Fruit fly (Drosophila melanogaster) whole organism, embryonic: ENCODE data around the gene Eip75B.

ENCODE experiments used
- Atf3 ChIP-seq: fragments of 200-800 bp; sonication (Bioruptor generic); optimal IDR thresholded peaks from 3 replicates; lab custom pipeline; 2016; ENCODE audit warnings: missing biosample characterization, missing genetic modification characterization
- Atf6 ChIP-seq: fragments of 200-800 bp; sonication (Bioruptor generic); IDR thresholded peaks from 2 replicates; pipeline ENCODE4 v1.3.6; 2022; ENCODE audit warnings: missing biosample characterization, missing genetic modification characterization
- Awh ChIP-seq: fragments of 200-800 bp; sonication (Bioruptor generic); IDR thresholded peaks from 2 replicates; pipeline ENCODE4, ENCODE4 v1.3.6; 2022; ENCODE audit warnings: missing biosample characterization, missing genetic modification characterization
- BEAF-32 ChIP-seq: fragments of 200-800 bp; sonication (Bioruptor generic); optimal IDR thresholded peaks from 3 replicates; lab custom pipeline; 2017; ENCODE audit warnings: missing biosample characterization, missing genetic modification characterization, mild to moderate bottlenecking, moderate library complexity, missing genetic modification reagents
- CG10979 ChIP-seq: fragments of 200-800 bp; sonication (Bioruptor generic); optimal IDR thresholded peaks from 2 replicates; lab custom pipeline; 2018; ENCODE audit warnings: missing biosample characterization, mild to moderate bottlenecking, missing genetic modification characterization, moderate library complexity
- CG13287 ChIP-seq: fragments of 200-800 bp; sonication (Bioruptor generic); IDR thresholded peaks from 2 replicates; pipeline ENCODE4 v1.3.6; 2022; ENCODE audit warnings: missing biosample characterization, missing genetic modification characterization; ENCODE audit not compliant: partially characterized antibody
- CG14710 ChIP-seq: fragments of 200-800 bp; sonication (Bioruptor generic); optimal IDR thresholded peaks from 3 replicates; lab custom pipeline; 2019; ENCODE audit warnings: missing biosample characterization, mild to moderate bottlenecking, missing genetic modification characterization, moderate library complexity
- CG15011 ChIP-seq: fragments of 200-800 bp; sonication (Bioruptor generic); optimal IDR thresholded peaks from 3 replicates; lab custom pipeline; 2018; ENCODE audit warnings: missing biosample characterization, mild to moderate bottlenecking, missing genetic modification characterization
- CG1529 ChIP-seq: fragments of 200-800 bp; sonication (Bioruptor generic); optimal IDR thresholded peaks from 3 replicates; lab custom pipeline; 2018; ENCODE audit warnings: missing biosample characterization, missing genetic modification characterization
- CG15514 ChIP-seq: fragments of 200-800 bp; sonication (Bioruptor generic); optimal IDR thresholded peaks from 3 replicates; lab custom pipeline; 2017; ENCODE audit warnings: missing biosample characterization, missing genetic modification characterization, mild to moderate bottlenecking, moderate library complexity, missing genetic modification reagents
- CG15696 ChIP-seq: fragments of 200-800 bp; sonication (Bioruptor generic); optimal IDR thresholded peaks from 2 replicates; lab custom pipeline; 2019; ENCODE audit warnings: missing biosample characterization, mild to moderate bottlenecking, missing genetic modification characterization, moderate library complexity
- CG17829 ChIP-seq: fragments of 200-800 bp; optimal IDR thresholded peaks from 2 replicates; lab custom pipeline; 2019; ENCODE audit warnings: missing biosample characterization, mild to moderate bottlenecking, missing genetic modification characterization, moderate library complexity
- CG18262 ChIP-seq: fragments of 200-800 bp; optimal IDR thresholded peaks from 3 replicates; lab custom pipeline; 2019; ENCODE audit warnings: missing biosample characterization, mild to moderate bottlenecking, missing genetic modification characterization, moderate library complexity
- CG2199 ChIP-seq: fragments of 200-800 bp; sonication (Bioruptor generic); IDR thresholded peaks from 3 replicates; pipeline ENCODE4 v1.3.6; 2022; ENCODE audit warnings: missing biosample characterization, missing genetic modification characterization
- CG2202 ChIP-seq: fragments of 200-800 bp; sonication (Bioruptor generic); optimal IDR thresholded peaks from 2 replicates; lab custom pipeline; 2018; ENCODE audit warnings: missing biosample characterization, mild to moderate bottlenecking, missing genetic modification characterization
- CG31365 ChIP-seq: fragments of 200-800 bp; sonication (Bioruptor generic); optimal IDR thresholded peaks from 2 replicates; lab custom pipeline; 2018; ENCODE audit warnings: missing biosample characterization, mild to moderate bottlenecking, missing genetic modification characterization
- CG31441 ChIP-seq: fragments of 200-800 bp; sonication (Bioruptor generic); IDR thresholded peaks from 2 replicates; pipeline ENCODE4 v1.3.6; 2022; ENCODE audit warnings: missing biosample characterization, missing genetic modification characterization
- CG33557 ChIP-seq: fragments of 200-800 bp; sonication (Bioruptor generic); optimal IDR thresholded peaks from 2 replicates; lab custom pipeline; 2019; ENCODE audit warnings: missing biosample characterization, mild to moderate bottlenecking, missing genetic modification characterization, moderate library complexity
- CG3407 ChIP-seq: fragments of 200-800 bp; sonication (Bioruptor generic); optimal IDR thresholded peaks from 2 replicates; lab custom pipeline; 2018; ENCODE audit warnings: missing biosample characterization, mild to moderate bottlenecking, missing genetic modification characterization
- CG34376 ChIP-seq: fragments of 200-800 bp; sonication (Bioruptor generic); optimal IDR thresholded peaks from 2 replicates; lab custom pipeline; 2018; ENCODE audit warnings: missing biosample characterization, mild to moderate bottlenecking, missing genetic modification characterization
- CG3995 ChIP-seq: fragments of 200-800 bp; sonication (Bioruptor generic); optimal IDR thresholded peaks from 3 replicates; lab custom pipeline; 2016; ENCODE audit warnings: missing biosample characterization, missing genetic modification characterization
- CG4282 ChIP-seq: fragments of 200-800 bp; sonication (Bioruptor generic); optimal IDR thresholded peaks from 2 replicates; lab custom pipeline; 2016; ENCODE audit warnings: missing biosample characterization, missing genetic modification characterization
- CG4707 ChIP-seq: fragments of 200-800 bp; sonication (Bioruptor generic); optimal IDR thresholded peaks from 2 replicates; lab custom pipeline; 2018; ENCODE audit warnings: missing biosample characterization, mild to moderate bottlenecking, missing genetic modification characterization, moderate library complexity
- CG6254 ChIP-seq: fragments of 200-800 bp; sonication (Bioruptor generic); optimal IDR thresholded peaks from 3 replicates; lab custom pipeline; 2017; ENCODE audit warnings: mild to moderate bottlenecking, missing biosample characterization, missing genetic modification reagents, missing genetic modification characterization
- CG8359 ChIP-seq: fragments of 200-800 bp; sonication (Bioruptor generic); optimal IDR thresholded peaks from 2 replicates; lab custom pipeline; 2017; ENCODE audit warnings: missing biosample characterization, mild to moderate bottlenecking, missing genetic modification characterization, borderline replicate concordance
- CG8478 ChIP-seq: fragments of >200 bp; optimal IDR thresholded peaks from 2 replicates; lab custom pipeline; 2018
- CTCF ChIP-seq: fragments of 200-800 bp; sonication (Bioruptor generic); optimal IDR thresholded peaks from 2 replicates; lab custom pipeline; 2017; ENCODE audit warnings: missing biosample characterization, mild to moderate bottlenecking, missing genetic modification characterization, moderate library complexity
- CoRest ChIP-seq: fragments of 200-800 bp; sonication (Bioruptor generic); optimal IDR thresholded peaks from 3 replicates; lab custom pipeline; 2018; ENCODE audit warnings: missing biosample characterization, mild to moderate bottlenecking, missing genetic modification characterization, moderate library complexity
- E2f2 ChIP-seq: fragments of 200-800 bp; sonication (Bioruptor generic); IDR thresholded peaks from 2 replicates; pipeline ENCODE4 v1.3.6; 2022; ENCODE audit warnings: missing biosample characterization, missing genetic modification characterization
- Gsc ChIP-seq: fragments of 200-800 bp; sonication (Bioruptor generic); IDR thresholded peaks from 2 replicates; pipeline ENCODE4 v1.3.6; 2022; ENCODE audit warnings: missing biosample characterization, missing genetic modification characterization
- Lhr ChIP-seq: fragments of 200-800 bp; sonication (Bioruptor generic); optimal IDR thresholded peaks from 3 replicates; lab custom pipeline; 2017; ENCODE audit warnings: mild to moderate bottlenecking, missing biosample characterization, missing genetic modification reagents, missing genetic modification characterization
- Oli ChIP-seq: fragments of 200-800 bp; sonication (Bioruptor generic); optimal IDR thresholded peaks from 2 replicates; lab custom pipeline; 2018; ENCODE audit warnings: missing biosample characterization, mild to moderate bottlenecking, missing genetic modification characterization, moderate library complexity
- Sox100B ChIP-seq: fragments of 200-800 bp; sonication (Bioruptor generic); optimal IDR thresholded peaks from 3 replicates; lab custom pipeline; 2018; ENCODE audit warnings: missing biosample characterization, mild to moderate bottlenecking, missing genetic modification characterization
- Sry-β ChIP-seq: fragments of 200-800 bp; sonication (Bioruptor generic); optimal IDR thresholded peaks from 2 replicates; lab custom pipeline; 2018; ENCODE audit warnings: missing biosample characterization, mild to moderate bottlenecking, missing genetic modification characterization, moderate library complexity
- TFAM ChIP-seq: fragments of 200-800 bp; sonication (Bioruptor generic); optimal IDR thresholded peaks from 2 replicates; lab custom pipeline; 2017; ENCODE audit warnings: missing biosample characterization, missing genetic modification characterization, inconsistent platforms
- ara ChIP-seq: fragments of 200-800 bp; sonication (Bioruptor generic); IDR thresholded peaks from 2 replicates; pipeline ENCODE4 v1.3.6; 2022; ENCODE audit warnings: missing biosample characterization, missing genetic modification characterization
- chm ChIP-seq: fragments of 200-800 bp; sonication (Bioruptor generic); IDR thresholded peaks from 2 replicates; pipeline ENCODE4 v1.3.6; 2022; ENCODE audit warnings: missing biosample characterization, missing genetic modification characterization
- dmrt11E ChIP-seq: fragments of 200-800 bp; sonication (Bioruptor generic); optimal IDR thresholded peaks from 3 replicates; lab custom pipeline; 2018; ENCODE audit warnings: missing biosample characterization, mild to moderate bottlenecking, missing genetic modification characterization, moderate library complexity
- gce ChIP-seq: fragments of 200-800 bp; sonication (Bioruptor generic); IDR thresholded peaks from 3 replicates; pipeline ENCODE4 v1.3.6; 2022; ENCODE audit warnings: missing biosample characterization, missing genetic modification characterization
- gsb-n ChIP-seq: fragments of 200-800 bp; sonication (Bioruptor generic); optimal IDR thresholded peaks from 3 replicates; lab custom pipeline; 2018; ENCODE audit warnings: missing biosample characterization, mild to moderate bottlenecking, missing genetic modification characterization
- kah ChIP-seq: fragments of 200-800 bp; sonication (Bioruptor generic); optimal IDR thresholded peaks from 2 replicates; lab custom pipeline; 2018; ENCODE audit warnings: missing biosample characterization, mild to moderate bottlenecking, missing genetic modification characterization
- kni ChIP-seq: fragments of 200-800 bp; sonication (Bioruptor generic); optimal IDR thresholded peaks from 3 replicates; lab custom pipeline; 2017; ENCODE audit warnings: mild to moderate bottlenecking, missing biosample characterization, missing genetic modification reagents, missing genetic modification characterization
- knrl ChIP-seq: fragments of 200-800 bp; sonication (Bioruptor generic); IDR thresholded peaks from 3 replicates; pipeline ENCODE4 v1.3.6; 2022; ENCODE audit warnings: missing biosample characterization, missing genetic modification characterization; ENCODE audit not compliant: partially characterized antibody
- sens-2 ChIP-seq: fragments of 200-800 bp; sonication (Bioruptor generic); IDR thresholded peaks from 2 replicates; pipeline ENCODE4 v1.3.6; 2022; ENCODE audit warnings: missing biosample characterization, missing genetic modification characterization
- sim ChIP-seq: fragments of 200-800 bp; sonication (Bioruptor generic); IDR thresholded peaks from 2 replicates; pipeline ENCODE4 v1.3.6; 2022; ENCODE audit warnings: missing biosample characterization, missing genetic modification characterization
- sisA ChIP-seq: fragments of 200-800 bp; sonication (Bioruptor generic); IDR thresholded peaks from 2 replicates; pipeline ENCODE4 v1.3.6; 2022; ENCODE audit warnings: missing biosample characterization, missing genetic modification characterization
- sqz ChIP-seq: fragments of 200-800 bp; sonication (Bioruptor generic); optimal IDR thresholded peaks from 3 replicates; lab custom pipeline; 2018; ENCODE audit warnings: missing biosample characterization, mild to moderate bottlenecking, missing genetic modification characterization
- stwl ChIP-seq: fragments of 200-800 bp; sonication (Bioruptor generic); optimal IDR thresholded peaks from 3 replicates; lab custom pipeline; 2018; ENCODE audit warnings: missing biosample characterization, mild to moderate bottlenecking, missing genetic modification characterization, moderate library complexity
- unc-4 ChIP-seq: fragments of 200-800 bp; sonication (Bioruptor generic); IDR thresholded peaks from 2 replicates; pipeline ENCODE4 v1.3.6; 2022; ENCODE audit warnings: missing biosample characterization, missing genetic modification characterization; ENCODE audit not compliant: partially characterized antibody
- unpg ChIP-seq: fragments of 200-800 bp; sonication (Bioruptor generic); optimal IDR thresholded peaks from 3 replicates; lab custom pipeline; 2018; ENCODE audit warnings: missing biosample characterization, mild to moderate bottlenecking, missing genetic modification characterization, moderate library complexity
- yki ChIP-seq: fragments of >200 bp; optimal IDR thresholded peaks from 3 replicates; lab custom pipeline; 2018

The Eip75B gene

dm6 chr3L:17937315-17937714 lies 127.2 kb downstream of the Eip75B start (continued):
- TF ChIP-seq sqz (GFP tag; lab: Kevin White, UChicago), result peak; percentile 36
- no peak for TF ChIP-seq Atf3 (GFP tag; lab: Kevin White, UChicago)
- TF ChIP-seq yki, result no peak
- TF ChIP-seq TFAM (GFP tag; lab: Kevin White, UChicago), result no peak
- no peak; the same call in 1 of the 2 replicates for TF ChIP-seq Awh
- TF ChIP-seq CG33557 (GFP tag; lab: Kevin White, UChicago), result peak; percentile 92
- TF ChIP-seq CG8359, result peak; percentile 45
- TF ChIP-seq CG2199 (GFP tag; lab: Robert Waterston, UW), result 0 out of 3 replicates have a peak, but pooled peaks have one; percentile 33
- no peak for TF ChIP-seq CG15011 (GFP tag; lab: Kevin White, UChicago)
- TF ChIP-seq BEAF-32 (GFP tag; lab: Kevin White, UChicago), result no peak
- peak; percentile 57; the same call in 1 of the 2 replicates for TF ChIP-seq CG31441 (GFP tag; lab: Robert Waterston, UW)
- no peak for TF ChIP-seq CTCF (GFP tag; lab: Kevin White, UChicago)
- no peak for TF ChIP-seq kah (GFP tag; lab: Kevin White, UChicago)
- peak; percentile 18 for TF ChIP-seq dmrt11E (tag; lab: Kevin White, UChicago)
- TF ChIP-seq CG4282 (GFP tag; lab: Kevin White, UChicago), result no peak
- peak; percentile 68 for TF ChIP-seq CG2202 (tag; lab: Kevin White, UChicago)
- TF ChIP-seq CG6254 (GFP tag; lab: Kevin White, UChicago), result peak; percentile 69
- peak; percentile 37 for TF ChIP-seq unpg (GFP tag; lab: Kevin White, UChicago)
- peak; percentile 47 for TF ChIP-seq CG18262 (tag; lab: Kevin White, UChicago)
- no peak for TF ChIP-seq Gsc (GFP tag; lab: Robert Waterston, UW)
- TF ChIP-seq CG4707 (GFP tag; lab: Kevin White, UChicago), result peak; percentile 0
- TF ChIP-seq unc-4 (GFP tag; lab: Robert Waterston, UW), result no peak
- peak; percentile 37 for TF ChIP-seq Oli
- no peak for TF ChIP-seq CG15514
- no peak for TF ChIP-seq CG31365 (tag; lab: Kevin White, UChicago)
- no peak for TF ChIP-seq CG13287 (GFP tag; lab: Robert Waterston, UW)
- TF ChIP-seq gce (GFP tag; lab: Robert Waterston, UW), result 0 out of 3 replicates have a peak, but pooled peaks have one; percentile 22
- peak; percentile 55 for TF ChIP-seq Sox100B (GFP tag; lab: Kevin White, UChicago)
- TF ChIP-seq gsb-n (tag; lab: Kevin White, UChicago), result peak; percentile 75
- peak; percentile 18; the same call in 1 of the 2 replicates for TF ChIP-seq chm (GFP tag; lab: Robert Waterston, UW)
- TF ChIP-seq sens-2 (GFP tag; lab: Robert Waterston, UW), result 0 out of 2 replicates have a peak, but pooled peaks have one; percentile 11
- TF ChIP-seq CG34376 (GFP tag; lab: Kevin White, UChicago), result no peak
- TF ChIP-seq CG10979, result peak; percentile 49
- no peak for TF ChIP-seq E2f2 (GFP tag; lab: Robert Waterston, UW)
- TF ChIP-seq sisA (GFP tag; lab: Robert Waterston, UW), result no peak
- TF ChIP-seq CG1529 (GFP tag; lab: Kevin White, UChicago), result peak; percentile 52
- TF ChIP-seq stwl, result peak; percentile 42
- peak; percentile 30 for TF ChIP-seq Lhr (GFP tag; lab: Kevin White, UChicago)
- peak; percentile 56; the same call in 1 of the 2 replicates for TF ChIP-seq ara
- TF ChIP-seq Sry-β (GFP tag; lab: Kevin White, UChicago), result peak; percentile 33
- TF ChIP-seq CG3995, result no peak
- no peak for TF ChIP-seq CG8478 (lab: Kevin White, UChicago)
- TF ChIP-seq kni, result peak; percentile 81
- TF ChIP-seq sim (GFP tag; lab: Robert Waterston, UW), result peak; percentile 79
- TF ChIP-seq Atf6, result no peak
- TF ChIP-seq CG17829 (tag; lab: Kevin White, UChicago), result no peak
- TF ChIP-seq CG14710 (tag; lab: Kevin White, UChicago), result peak; percentile 61
- no peak for TF ChIP-seq CG15696
- no peak for TF ChIP-seq knrl (GFP tag; lab: Robert Waterston, UW)
- TF ChIP-seq CG3407 (GFP tag; lab: Kevin White, UChicago), result peak; percentile 30
- TF ChIP-seq CoRest, result no peak
